Worm (Caenorhabditis elegans): Measurements from ENCODE around the gene pks-1.

The pks-1 gene

DNA sequence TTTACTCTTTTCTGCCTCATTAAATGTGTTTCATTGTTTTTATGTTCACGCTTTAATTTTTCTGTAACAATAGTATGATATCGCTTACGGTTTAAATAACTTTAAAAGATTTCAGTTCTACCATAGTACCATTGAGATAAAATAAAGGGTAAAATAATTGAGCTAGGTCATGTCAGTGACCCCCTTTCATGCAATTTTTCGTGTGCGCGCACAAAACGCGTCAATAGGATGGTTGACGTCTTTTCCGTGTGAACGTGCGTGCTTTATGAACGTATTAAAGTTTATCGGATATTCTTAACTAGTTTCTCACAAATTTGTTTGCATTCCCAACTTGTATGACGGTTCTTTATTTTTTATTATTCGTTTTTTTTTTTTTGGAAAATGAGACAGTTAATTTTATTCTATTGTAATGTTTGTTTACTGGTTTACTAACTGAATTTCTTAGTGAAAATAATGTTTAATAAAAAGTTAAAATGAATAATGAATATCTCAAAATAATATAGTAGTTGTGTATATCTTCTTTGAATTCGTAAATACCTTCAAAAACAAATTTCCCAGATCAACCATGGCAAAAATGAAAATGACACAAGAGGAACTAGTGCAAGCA, 72.4 kb downstream of the pks-1 start, which contains the start of gene C25F6.1 (continued):
- TF ChIP-seq unc-86 (tag; optimal IDR thresholded peaks at IDR 0.05) (no peak), snu-23 (GFP tag; optimal IDR thresholded peaks at IDR 0.05) (peak; percentile 52), fos-1 (tag; optimal IDR thresholded peaks at IDR 0.05) (no peak), lin-14 (GFP tag; optimal IDR thresholded peaks at IDR 0.05) (peak; percentile 65), nhr-28 (tag; optimal IDR thresholded peaks at IDR 0.05) (no peak), dpl-1 (GFP tag; optimal IDR thresholded peaks at IDR 0.05) (peak in 2 of 3 experiments; percentile 1 to 31), swsn-7 (tag; optimal IDR thresholded peaks at IDR 0.05) (peak; percentile 16), nhr-11 (tag; optimal IDR thresholded peaks at IDR 0.05) (no peak), dsc-1 (tag; optimal IDR thresholded peaks at IDR 0.05) (peak; percentile 5), unc-30 (tag; optimal IDR thresholded peaks at IDR 0.05) (no peak), vab-15 (tag; optimal IDR thresholded peaks at IDR 0.05) (no peak), nhr-47 (tag; optimal IDR thresholded peaks at IDR 0.05) (no peak), ceh-8 (GFP tag; optimal IDR thresholded peaks at IDR 0.05) (no peak), tbx-2 (tag; optimal IDR thresholded peaks at IDR 0.05) (no peak), ceh-63 (GFP tag; optimal IDR thresholded peaks at IDR 0.05) (no peak), fkh-4 (tag; optimal IDR thresholded peaks at IDR 0.05; ENCODE audit: borderline replicate concordance) (no peak), tlp-1 (tag; optimal IDR thresholded peaks at IDR 0.05) (no peak), ceh-88 (GFP tag; IDR thresholded peaks at IDR 0.05) (no peak), nhr-90 (tag; optimal IDR thresholded peaks at IDR 0.05; ENCODE audit: poor library complexity) (no peak), lin-35 (GFP tag; optimal IDR thresholded peaks at IDR 0.05) (peak in 1 of 2 experiments; percentile 8)

ce11 chrX:5488867-5489266, 75.3 kb downstream of the pks-1 start:
- TF ChIP-seq lsy-2 (tag; optimal IDR thresholded peaks at IDR 0.05) (no peak), blmp-1 (tag; optimal IDR thresholded peaks at IDR 0.05) (peak; percentile 88), hlh-17 (GFP tag; optimal IDR thresholded peaks at IDR 0.05; ENCODE audit: borderline replicate concordance) (no peak)

- TF ChIP-seq nhr-12 (tag; optimal IDR thresholded peaks at IDR 0.05) (no peak), hlh-17 (GFP tag; optimal IDR thresholded peaks at IDR 0.05; ENCODE audit: borderline replicate concordance) (no peak), isw-1 (GFP tag; IDR thresholded peaks at IDR 0.05) (no peak), C34B4.2 (tag; optimal IDR thresholded peaks at IDR 0.05) (no peak)
Observed at ce11 chrX:5489538-5489937, 75.9 kb downstream of the pks-1 start, which contains the start of gene F55D1.1. TSS of gene F55D1.1 (plus strand) at chrX:5489838.

Data from whole organism, L1 larva.